Fruit fly (Drosophila melanogaster) whole organism, wandering third instar larva: ENCODE results near the gene CG42673.

Experiments used
- Abd-B ChIP-seq: fragments of >200 bp; optimal IDR thresholded peaks from 2 replicates; lab custom pipeline; 2017; ENCODE audit warnings: missing biosample characterization, missing genetic modification characterization
- Mio ChIP-seq: sonication (Bioruptor generic); optimal IDR thresholded peaks from 2 replicates; lab custom pipeline; 2016; ENCODE audit warnings: missing biosample characterization, missing genetic modification characterization

DNA sequence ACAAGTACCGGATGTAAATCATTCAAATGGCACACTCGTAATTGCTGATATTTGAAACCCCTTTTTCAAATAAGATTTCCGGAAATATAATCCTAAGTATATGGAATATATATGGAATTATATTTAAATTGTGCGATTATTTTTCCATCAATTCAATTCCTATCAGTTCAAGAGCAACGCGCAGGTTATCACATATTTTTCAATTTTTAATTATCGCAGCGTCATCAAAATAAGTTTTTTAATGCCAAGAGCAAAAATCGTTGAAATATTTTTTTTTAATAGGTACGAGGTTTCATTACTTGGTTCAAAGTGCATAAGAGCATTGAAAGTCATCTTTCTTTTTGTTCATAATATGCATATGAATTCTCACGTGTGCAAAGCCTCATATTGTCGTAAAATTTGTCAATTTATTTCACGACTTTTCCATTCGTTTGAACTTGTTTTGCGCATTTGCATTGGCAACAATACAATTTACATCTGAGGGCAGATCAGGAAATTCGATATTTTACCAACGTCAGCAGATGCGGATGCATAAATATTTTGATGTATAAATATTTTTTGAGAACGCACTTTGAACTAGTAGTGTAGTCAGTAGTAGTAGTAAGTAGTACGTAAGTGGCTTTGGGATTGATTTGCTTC, 48.9 kb upstream of the CG42673 start:
- TF ChIP-seq Mio (GFP tag; lab: Kevin White, UChicago) (no peak), Abd-B (GFP tag; lab: Kevin White, UChicago) (no peak)
